Worm (Caenorhabditis elegans): Measurements from ENCODE around the gene num-1.

num-1 gene

ce11 chrV:20875324-20875723, 45.7 kb downstream of the num-1 start (continued):
- no peak for TF ChIP-seq nhr-90 (tag; optimal IDR thresholded peaks at IDR 0.05)

ce11 chrV:20879069-20879667, 49.6 kb downstream of the num-1 start, which contains the start of gene unc-80:
Gene unc-80 (plus strand): TSS chrV:20879601.
- TF ChIP-seq K12H6.12 (tag; optimal IDR thresholded peaks at IDR 0.05): peak; percentile 47
- no peak for TF ChIP-seq Y95B8A.8 (GFP tag; IDR thresholded peaks at IDR 0.05)
- peak in 1 of 3 experiments; percentile 44 for TF ChIP-seq lin-35 (GFP tag; optimal IDR thresholded peaks at IDR 0.05)
- peak; percentile 58; the same call in 1 of the 2 replicates for TF ChIP-seq hmg-1.2 (GFP tag; IDR thresholded peaks at IDR 0.05)
